Worm (Caenorhabditis elegans): ENCODE measurements around the gene C25F9.16.

ce11 chrV:19482535-19482934 lies 48.3 kb downstream of the C25F9.16 start, which contains the start of gene Y43F8B.22:
- TF ChIP-seq T07F8.4 (tag; optimal IDR thresholded peaks at IDR 0.05) (no peak), efl-1 (GFP tag; optimal IDR thresholded peaks at IDR 0.05) (no peak), unc-130 (GFP tag; optimal IDR thresholded peaks at IDR 0.05) (no peak), ztf-6 (GFP tag; IDR thresholded peaks at IDR 0.05) (no peak), Y79H2A.3 (GFP tag; conservative IDR thresholded peaks at IDR 0.05) (no peak), snpc-4 (GFP tag; optimal IDR thresholded peaks at IDR 0.05) (no peak), snpc-4 (tag; optimal IDR thresholded peaks at IDR 0.05) (no peak), lsy-27 (tag; optimal IDR thresholded peaks at IDR 0.05; ENCODE audit: borderline replicate concordance, insufficient read depth) (no peak), ama-1 (optimal IDR thresholded peaks at IDR 0.05) (no peak), ama-1 (GFP tag; optimal IDR thresholded peaks at IDR 0.05) (no peak), pbrm-1 (GFP tag; IDR thresholded peaks at IDR 0.05) (no peak), hlh-12 (tag; optimal IDR thresholded peaks at IDR 0.05) (no peak), sea-2 (GFP tag; IDR thresholded peaks at IDR 0.05) (no peak), snpc-1.3 (tag; optimal IDR thresholded peaks at IDR 0.05; ENCODE audit: insufficient read depth) (no peak), athp-1 (tag; optimal IDR thresholded peaks at IDR 0.05) (no peak), somi-1 (GFP tag; optimal IDR thresholded peaks at IDR 0.05) (no peak)
